Fruit fly (Drosophila melanogaster) whole organism, embryonic: ENCODE results near the gene CG13138.
A peak's percentile ranks its signal among the peaks of the same experiment; 100 is the strongest.

ENCODE experiments used
- Antp ChIP-seq: fragments of 200-800 bp; sonication (Bioruptor generic); optimal IDR thresholded peaks from 3 replicates; lab custom pipeline; 2016; ENCODE audit warnings: missing biosample characterization, missing genetic modification characterization
- CG10147 ChIP-seq: fragments of 200-800 bp; sonication (Bioruptor generic); optimal IDR thresholded peaks from 2 replicates; lab custom pipeline; 2019; ENCODE audit warnings: missing biosample characterization, mild to moderate bottlenecking, missing genetic modification characterization, moderate library complexity
- CG10979 ChIP-seq: fragments of 200-800 bp; sonication (Bioruptor generic); optimal IDR thresholded peaks from 2 replicates; lab custom pipeline; 2018; ENCODE audit warnings: missing biosample characterization, mild to moderate bottlenecking, missing genetic modification characterization, moderate library complexity
- CG11504 ChIP-seq: fragments of 200-800 bp; sonication (Bioruptor generic); optimal IDR thresholded peaks from 3 replicates; lab custom pipeline; 2019; ENCODE audit warnings: missing biosample characterization, mild to moderate bottlenecking, missing genetic modification characterization, moderate library complexity
- CG11560 ChIP-seq: fragments of 200-800 bp; sonication (Bioruptor generic); IDR thresholded peaks from 3 replicates; pipeline ENCODE4 v1.3.6; 2022; ENCODE audit warnings: missing biosample characterization, missing genetic modification characterization
- CG11695 ChIP-seq: fragments of 200-800 bp; sonication (Bioruptor generic); IDR thresholded peaks from 3 replicates; pipeline ENCODE4 v1.3.6; 2022; ENCODE audit warnings: missing biosample characterization, missing genetic modification characterization
- CG12219 ChIP-seq: fragments of 200-800 bp; sonication (Bioruptor generic); optimal IDR thresholded peaks from 3 replicates; lab custom pipeline; 2018; ENCODE audit warnings: missing biosample characterization, mild to moderate bottlenecking, missing genetic modification characterization
- CG13287 ChIP-seq: fragments of 200-800 bp; sonication (Bioruptor generic); IDR thresholded peaks from 2 replicates; pipeline ENCODE4 v1.3.6; 2022; ENCODE audit warnings: missing biosample characterization, missing genetic modification characterization; ENCODE audit not compliant: partially characterized antibody
- CG13624 ChIP-seq: fragments of 200-800 bp; sonication (Bioruptor generic); optimal IDR thresholded peaks from 2 replicates; lab custom pipeline; 2016; ENCODE audit warnings: missing biosample characterization, missing genetic modification characterization
- CG15011 ChIP-seq: fragments of 200-800 bp; sonication (Bioruptor generic); optimal IDR thresholded peaks from 3 replicates; lab custom pipeline; 2018; ENCODE audit warnings: missing biosample characterization, mild to moderate bottlenecking, missing genetic modification characterization
- CG15601 ChIP-seq: fragments of 200-800 bp; sonication (Bioruptor generic); optimal IDR thresholded peaks from 3 replicates; lab custom pipeline; 2019; ENCODE audit warnings: missing biosample characterization, mild to moderate bottlenecking, missing genetic modification characterization, moderate library complexity
- CG17359 ChIP-seq: fragments of 200-800 bp; sonication (Bioruptor generic); optimal IDR thresholded peaks from 3 replicates; lab custom pipeline; 2018; ENCODE audit warnings: missing biosample characterization, mild to moderate bottlenecking, missing genetic modification characterization, moderate library complexity
- CG18476 ChIP-seq: fragments of 200-800 bp; sonication (Bioruptor generic); optimal IDR thresholded peaks from 2 replicates; lab custom pipeline; 2016; ENCODE audit warnings: missing biosample characterization, mild to moderate bottlenecking, missing genetic modification characterization
- CG31224 ChIP-seq: fragments of 200-800 bp; sonication (Bioruptor generic); IDR thresholded peaks from 2 replicates; pipeline ENCODE4 v1.3.6; 2022; ENCODE audit warnings: missing biosample characterization, missing genetic modification characterization
- CG3838 ChIP-seq: fragments of 200-800 bp; sonication (Bioruptor generic); optimal IDR thresholded peaks from 3 replicates; lab custom pipeline; 2016; ENCODE audit warnings: missing biosample characterization, missing genetic modification characterization
- CG4328 ChIP-seq: fragments of 200-800 bp; sonication (Bioruptor generic); optimal IDR thresholded peaks from 3 replicates; lab custom pipeline; 2017; ENCODE audit warnings: missing biosample characterization, missing genetic modification reagents, missing genetic modification characterization
- CG4360 ChIP-seq: fragments of 200-800 bp; sonication (Bioruptor generic); IDR thresholded peaks from 2 replicates; pipeline ENCODE4 v1.3.6; 2022; ENCODE audit warnings: missing biosample characterization, missing genetic modification characterization
- CG43689 ChIP-seq: fragments of 200-800 bp; sonication (Bioruptor generic); IDR thresholded peaks from 2 replicates; pipeline ENCODE4 v1.3.6; 2022; ENCODE audit warnings: missing biosample characterization, missing genetic modification characterization
- CG4730 ChIP-seq: fragments of 200-800 bp; sonication (Bioruptor generic); IDR thresholded peaks from 2 replicates; pipeline ENCODE4 v1.3.6; 2022; ENCODE audit warnings: missing biosample characterization, missing genetic modification characterization
- CG6683 ChIP-seq: fragments of 200-800 bp; sonication (Bioruptor generic); optimal IDR thresholded peaks from 2 replicates; lab custom pipeline; 2017; ENCODE audit warnings: missing biosample characterization, mild to moderate bottlenecking, missing genetic modification characterization, missing genetic modification reagents
- CG6689 ChIP-seq: fragments of 200-800 bp; sonication (Bioruptor generic); IDR thresholded peaks from 2 replicates; pipeline ENCODE4 v1.3.6; 2022; ENCODE audit warnings: missing biosample characterization, missing genetic modification characterization
- CG7357 ChIP-seq: fragments of 200-800 bp; sonication (Bioruptor generic); IDR thresholded peaks from 3 replicates; pipeline ENCODE4 v1.3.6; 2022; ENCODE audit warnings: missing biosample characterization, missing genetic modification characterization
- CG7745 ChIP-seq: fragments of 200-800 bp; sonication (Bioruptor generic); optimal IDR thresholded peaks from 2 replicates; lab custom pipeline; 2018; ENCODE audit warnings: missing biosample characterization, mild to moderate bottlenecking, missing genetic modification characterization, moderate library complexity
- CG8281 ChIP-seq: fragments of 200-800 bp; sonication (Bioruptor generic); optimal IDR thresholded peaks from 2 replicates; lab custom pipeline; 2018; ENCODE audit warnings: missing biosample characterization, mild to moderate bottlenecking, missing genetic modification characterization, moderate library complexity
- CHES-1-like ChIP-seq: fragments of 200-800 bp; sonication (Bioruptor generic); optimal IDR thresholded peaks from 2 replicates; lab custom pipeline; 2016; ENCODE audit warnings: missing biosample characterization, missing genetic modification characterization
- Camta ChIP-seq: fragments of 200-800 bp; sonication (Bioruptor generic); optimal IDR thresholded peaks from 2 replicates; lab custom pipeline; 2016; ENCODE audit warnings: missing biosample characterization, missing genetic modification characterization
- CrebB ChIP-seq: fragments of 200-800 bp; sonication (Bioruptor generic); optimal IDR thresholded peaks from 3 replicates; lab custom pipeline; 2018; ENCODE audit warnings: missing biosample characterization, mild to moderate bottlenecking, missing genetic modification characterization
- E2f2 ChIP-seq: fragments of 200-800 bp; sonication (Bioruptor generic); IDR thresholded peaks from 2 replicates; pipeline ENCODE4 v1.3.6; 2022; ENCODE audit warnings: missing biosample characterization, missing genetic modification characterization
- HLHmδ ChIP-seq: fragments of 200-800 bp; sonication (Bioruptor generic); optimal IDR thresholded peaks from 2 replicates; lab custom pipeline; 2018; ENCODE audit warnings: missing biosample characterization, mild to moderate bottlenecking, missing genetic modification characterization, moderate library complexity
- MESR4 ChIP-seq: fragments of 200-800 bp; sonication (Bioruptor generic); optimal IDR thresholded peaks from 2 replicates; lab custom pipeline; 2018; ENCODE audit warnings: missing biosample characterization, mild to moderate bottlenecking, missing genetic modification characterization, moderate library complexity
- Mad ChIP-seq: fragments of 200-800 bp; sonication (Bioruptor generic); optimal IDR thresholded peaks from 2 replicates; lab custom pipeline; 2016; ENCODE audit warnings: missing biosample characterization, missing genetic modification characterization
- Max ChIP-seq: fragments of 200-800 bp; sonication (Bioruptor generic); optimal IDR thresholded peaks from 2 replicates; lab custom pipeline; 2016; ENCODE audit warnings: missing biosample characterization, mild to moderate bottlenecking, missing genetic modification characterization
- Mrtf ChIP-seq: fragments of 200-800 bp; sonication (Bioruptor generic); IDR thresholded peaks from 3 replicates; pipeline ENCODE4 v1.3.6; 2022; ENCODE audit warnings: missing biosample characterization, missing genetic modification characterization
- Six4 ChIP-seq: fragments of 200-800 bp; sonication (Bioruptor generic); optimal IDR thresholded peaks from 2 replicates; lab custom pipeline; 2016; ENCODE audit warnings: missing biosample characterization, missing genetic modification characterization
- Usf ChIP-seq: fragments of 200-800 bp; sonication (Bioruptor generic); optimal IDR thresholded peaks from 2 replicates; lab custom pipeline; 2017; ENCODE audit warnings: missing genotype, missing biosample characterization, missing genetic modification characterization
- Vsx1 ChIP-seq: fragments of 200-800 bp; sonication (Bioruptor generic); optimal IDR thresholded peaks from 2 replicates; lab custom pipeline; 2017; ENCODE audit warnings: missing biosample characterization, mild to moderate bottlenecking, missing genetic modification characterization, missing genetic modification reagents
- ci ChIP-seq: fragments of 200-800 bp; sonication (Bioruptor generic); IDR thresholded peaks from 3 replicates; pipeline ENCODE4 v1.3.6; 2022; ENCODE audit warnings: missing biosample characterization, missing genetic modification characterization
- fu2 ChIP-seq: fragments of 200-800 bp; sonication (Bioruptor generic); optimal IDR thresholded peaks from 2 replicates; lab custom pipeline; 2016; ENCODE audit warnings: missing biosample characterization, missing genetic modification characterization
- gsb ChIP-seq: fragments of 200-800 bp; sonication (Bioruptor generic); IDR thresholded peaks from 2 replicates; pipeline ENCODE4 v1.3.6; 2022; ENCODE audit warnings: missing biosample characterization, missing genetic modification characterization
- kay ChIP-seq: fragments of 200-800 bp; sonication (Bioruptor generic); optimal IDR thresholded peaks from 2 replicates; lab custom pipeline; 2016; ENCODE audit warnings: missing biosample characterization, missing genetic modification characterization
- lola ChIP-seq, 3 experiments: fragments of >200 bp in 2 of 3; fragments of 200-800 bp in 1 of 3; sonication (Bioruptor generic) in 1 of 3; optimal IDR thresholded peaks; 2 replicates each; lab custom pipeline; 2017 to 2019; ENCODE audit warnings: missing biosample characterization in 3 of 3, missing genetic modification characterization in 3 of 3, mild to moderate bottlenecking in 1 of 3, moderate library complexity in 1 of 3
- maf-S ChIP-seq: fragments of 200-800 bp; sonication (Bioruptor generic); optimal IDR thresholded peaks from 2 replicates; lab custom pipeline; 2016; ENCODE audit warnings: missing biosample characterization, missing genetic modification characterization
- psq ChIP-seq: fragments of 200-800 bp; sonication (Bioruptor generic); optimal IDR thresholded peaks from 2 replicates; lab custom pipeline; 2017; ENCODE audit warnings: missing biosample characterization, missing genetic modification characterization
- rib ChIP-seq: fragments of 200-800 bp; sonication (Bioruptor generic); IDR thresholded peaks from 2 replicates; pipeline ENCODE4 v1.3.6; 2022; ENCODE audit warnings: missing biosample characterization, missing genetic modification characterization
- salm ChIP-seq: fragments of 200-800 bp; sonication (Bioruptor generic); optimal IDR thresholded peaks from 2 replicates; lab custom pipeline; 2018; ENCODE audit warnings: missing biosample characterization, mild to moderate bottlenecking, missing genetic modification characterization
- schlank ChIP-seq: fragments of 200-800 bp; sonication (Bioruptor generic); optimal IDR thresholded peaks from 2 replicates; lab custom pipeline; 2018; ENCODE audit warnings: missing biosample characterization, mild to moderate bottlenecking, missing genetic modification characterization
- sisA ChIP-seq: fragments of 200-800 bp; sonication (Bioruptor generic); IDR thresholded peaks from 2 replicates; pipeline ENCODE4 v1.3.6; 2022; ENCODE audit warnings: missing biosample characterization, missing genetic modification characterization
- sob ChIP-seq: fragments of 200-800 bp; sonication (Bioruptor generic); IDR thresholded peaks from 2 replicates; pipeline ENCODE4 v1.3.6; 2022; ENCODE audit warnings: missing biosample characterization, missing genetic modification characterization
- sqz ChIP-seq: fragments of 200-800 bp; sonication (Bioruptor generic); optimal IDR thresholded peaks from 3 replicates; lab custom pipeline; 2018; ENCODE audit warnings: missing biosample characterization, mild to moderate bottlenecking, missing genetic modification characterization
- stwl ChIP-seq: fragments of 200-800 bp; sonication (Bioruptor generic); optimal IDR thresholded peaks from 3 replicates; lab custom pipeline; 2018; ENCODE audit warnings: missing biosample characterization, mild to moderate bottlenecking, missing genetic modification characterization, moderate library complexity
- zfh2 ChIP-seq: fragments of 200-800 bp; sonication (Bioruptor generic); optimal IDR thresholded peaks from 2 replicates; lab custom pipeline; 2016; ENCODE audit warnings: missing biosample characterization, missing genetic modification characterization

CG13138 gene

dm6 chr2L:10334854-10335277 lies 33.0 kb upstream of the CG13138 start (continued):
- no peak; the same call in 2 of the 3 replicates for TF ChIP-seq ci (GFP tag; lab: Robert Waterston, UW)
- peak; percentile 30; the same call in 1 of the 3 replicates for TF ChIP-seq CG11695 (GFP tag; lab: Robert Waterston, UW)
- TF ChIP-seq zfh2 (GFP tag; lab: Kevin White, UChicago), result peak; percentile 47
- TF ChIP-seq Mad (GFP tag; lab: Kevin White, UChicago), result no peak
- peak; percentile 23 for TF ChIP-seq CG8281 (tag; lab: Kevin White, UChicago)
- TF ChIP-seq HLHmδ, result peak; percentile 93
- TF ChIP-seq CG4360 (GFP tag; lab: Robert Waterston, UW), result no peak
- peak; percentile 48 for TF ChIP-seq Six4 (GFP tag; lab: Kevin White, UChicago)
- TF ChIP-seq kay (GFP tag; lab: Kevin White, UChicago), result peak; percentile 90
- TF ChIP-seq CG15011 (GFP tag; lab: Kevin White, UChicago), result peak; percentile 45
- TF ChIP-seq sob (GFP tag; lab: Robert Waterston, UW), result peak; percentile 72; the same call in 1 of the 2 replicates
- TF ChIP-seq gsb, result no peak
- peak; percentile 77 for TF ChIP-seq CG15601
- TF ChIP-seq Max (GFP tag; lab: Kevin White, UChicago), result peak; percentile 6
- TF ChIP-seq salm, result peak; percentile 73
- no peak for TF ChIP-seq psq
- TF ChIP-seq CG13624 (GFP tag; lab: Kevin White, UChicago), result peak; percentile 68
- no peak for TF ChIP-seq sisA
- TF ChIP-seq E2f2 (GFP tag; lab: Robert Waterston, UW), result peak; percentile 30; the same call in 1 of the 2 replicates
- TF ChIP-seq CrebB, result peak; percentile 89
- TF ChIP-seq CG4730 (GFP tag; lab: Robert Waterston, UW), result no peak
- TF ChIP-seq Mrtf (GFP tag; lab: Robert Waterston, UW), result no peak
- TF ChIP-seq Camta (GFP tag; lab: Kevin White, UChicago), result peak; percentile 36
- TF ChIP-seq CHES-1-like (GFP tag; lab: Kevin White, UChicago), result peak; percentile 73
- peak; percentile 50 for TF ChIP-seq CG6683
- TF ChIP-seq Antp (GFP tag; lab: Kevin White, UChicago), result peak; percentile 20
- peak; percentile 69 for TF ChIP-seq schlank (tag; lab: Kevin White, UChicago)
- peak; percentile 41 for TF ChIP-seq maf-S
- no peak for TF ChIP-seq CG11504 (tag; lab: Kevin White, UChicago)
- peak; percentile 66 for TF ChIP-seq CG7745 (tag; lab: Kevin White, UChicago)
- TF ChIP-seq Vsx1 (GFP tag; lab: Kevin White, UChicago), result peak; percentile 75
- no peak for TF ChIP-seq CG43689 (GFP tag; lab: Robert Waterston, UW)
- peak; percentile 32; the same call in 1 of the 2 replicates for TF ChIP-seq CG6689
- no peak for TF ChIP-seq CG18476
- peak; percentile 44 for TF ChIP-seq CG10979 (tag; lab: Kevin White, UChicago)
- peak in 2 of 3 experiments; percentile 45 to 82 for TF ChIP-seq lola (GFP tag; optimal IDR thresholded peaks at IDR 0.05; lab: Kevin White, UChicago)
- peak; percentile 79; the same call in 1 of the 2 replicates for TF ChIP-seq rib
- peak; percentile 64 for TF ChIP-seq CG10147 (GFP tag; lab: Kevin White, UChicago)
- peak; percentile 65 for TF ChIP-seq stwl (tag; lab: Kevin White, UChicago)
- TF ChIP-seq CG4328 (GFP tag; lab: Kevin White, UChicago), result peak; percentile 88
- no peak for TF ChIP-seq CG3838 (GFP tag; lab: Kevin White, UChicago)
- TF ChIP-seq CG13287, result peak; percentile 81
- no peak for TF ChIP-seq CG7357 (GFP tag; lab: Robert Waterston, UW)
- peak; percentile 59 for TF ChIP-seq CG17359 (tag; lab: Kevin White, UChicago)
- no peak for TF ChIP-seq CG11560
- TF ChIP-seq sqz (GFP tag; lab: Kevin White, UChicago), result peak; percentile 76
- TF ChIP-seq CG12219, result peak; percentile 75
- TF ChIP-seq MESR4 (GFP tag; lab: Kevin White, UChicago), result peak; percentile 70
- no peak for TF ChIP-seq CG31224 (GFP tag; lab: Robert Waterston, UW)
- peak; percentile 21 for TF ChIP-seq fu2 (GFP tag; lab: Kevin White, UChicago)
- no peak for TF ChIP-seq Usf (GFP tag; lab: Kevin White, UChicago)
